Worm (Caenorhabditis elegans) whole organism, L3 larva: ENCODE data around the gene srx-130.
A peak's percentile ranks its signal among the peaks of the same experiment; 100 is the strongest.

Source experiments
- egl-27 ChIP-seq: sonication (generic microtip); optimal IDR thresholded peaks from 4 replicates; lab custom pipeline; 2017; ENCODE audit warnings: missing biosample characterization, missing genetic modification reagents, missing genetic modification characterization
- elt-2 ChIP-seq: sonication (generic microtip); optimal IDR thresholded peaks from 2 replicates; lab custom pipeline; 2016; ENCODE audit warnings: missing genetic modification reagents, mild to moderate bottlenecking, missing genetic modification characterization, missing compliant biosample characterization
- fkh-10 ChIP-seq: sonication (generic microtip); optimal IDR thresholded peaks from 2 replicates; lab custom pipeline; 2017; ENCODE audit warnings: missing biosample characterization, missing genetic modification reagents, missing genetic modification characterization
- hmg-11 ChIP-seq: sonication (generic microtip); optimal IDR thresholded peaks from 2 replicates; lab custom pipeline; 2016; ENCODE audit warnings: missing genetic modification characterization, missing compliant biosample characterization
- lin-15B ChIP-seq: fragments of 150-350 bp; optimal IDR thresholded peaks from 2 replicates; lab custom pipeline; 2014; ENCODE audit warnings: missing biosample characterization, missing genetic modification characterization
- lsy-12 ChIP-seq: sonication (generic microtip); optimal IDR thresholded peaks from 2 replicates; lab custom pipeline; 2016; ENCODE audit warnings: mild to moderate bottlenecking, missing genetic modification characterization, missing compliant biosample characterization
- nhr-12 ChIP-seq: fragments of 150-350 bp; optimal IDR thresholded peaks from 2 replicates; lab custom pipeline; 2014; ENCODE audit warnings: missing biosample characterization, missing genetic modification characterization
- nhr-23 ChIP-seq: fragments of 150-350 bp; optimal IDR thresholded peaks from 2 replicates; lab custom pipeline; 2014; ENCODE audit warnings: missing biosample characterization, missing genetic modification reagents, missing genetic modification characterization
- nhr-237 ChIP-seq: fragments of 150-350 bp; optimal IDR thresholded peaks from 2 replicates; lab custom pipeline; 2014; ENCODE audit warnings: missing biosample characterization, missing genetic modification characterization
- nhr-28 ChIP-seq: fragments of 150-350 bp; optimal IDR thresholded peaks from 2 replicates; lab custom pipeline; 2014; ENCODE audit warnings: missing biosample characterization, missing genetic modification characterization
- nhr-76 ChIP-seq: fragments of 150-350 bp; sonication (generic microtip); optimal IDR thresholded peaks from 5 replicates; lab custom pipeline; 2014; ENCODE audit warnings: missing biosample characterization, missing genetic modification characterization
- pha-4 ChIP-seq: fragments of 150-350 bp; optimal IDR thresholded peaks from 2 replicates; lab custom pipeline; 2014; ENCODE audit warnings: missing biosample characterization, missing genetic modification reagents, missing genetic modification characterization
- sea-2 ChIP-seq: fragments of 150-350 bp; sonication (generic microtip); optimal IDR thresholded peaks from 4 replicates; lab custom pipeline; 2014; ENCODE audit warnings: missing biosample characterization, missing genetic modification reagents, missing genetic modification characterization
- skn-1 ChIP-seq: fragments of 150-350 bp; optimal IDR thresholded peaks from 2 replicates; lab custom pipeline; 2014; ENCODE audit warnings: missing biosample characterization, missing genetic modification characterization

- TF ChIP-seq hmg-11 (no peak), pha-4 (tag; lab: Kevin White, UChicago) (peak; percentile 56), lin-15B (tag; lab: Kevin White, UChicago) (peak; percentile 63), elt-2 (tag; lab: Kevin White, UChicago) (no peak), egl-27 (tag; lab: Kevin White, UChicago) (no peak), lsy-12 (tag; lab: Kevin White, UChicago) (no peak), skn-1 (tag; lab: Kevin White, UChicago) (no peak), nhr-12 (tag; lab: Kevin White, UChicago) (no peak), sea-2 (no peak), nhr-76 (tag; lab: Kevin White, UChicago) (no peak), nhr-23 (tag; lab: Kevin White, UChicago) (no peak), fkh-10 (GFP tag; lab: Kevin White, UChicago) (no peak), nhr-28 (tag; lab: Kevin White, UChicago) (no peak), nhr-237 (tag; lab: Kevin White, UChicago) (no peak)
These were observed 36.9 kb downstream of the srx-130 start for ce11 chrV:13880163-13880562.
